Worm (Caenorhabditis elegans): Measurements from ENCODE around the gene C54F6.6.
A peak's percentile ranks its signal among the peaks of the same experiment; 100 is the strongest.

The C54F6.6 gene

ce11 chrV:7497440-7497839, 26.1 kb upstream of the C54F6.6 start, which contains the start of gene srh-79:
Gene srh-79 (plus strand): TSS chrV:7497740.
- no peak for TF ChIP-seq mxl-2 (GFP tag; conservative IDR thresholded peaks at IDR 0.05)
- TF ChIP-seq spr-3 (GFP tag; optimal IDR thresholded peaks at IDR 0.05): no peak
- no peak for TF ChIP-seq mdl-1 (tag; optimal IDR thresholded peaks at IDR 0.05)
- no peak for TF ChIP-seq lir-3 (tag; optimal IDR thresholded peaks at IDR 0.05)
- no peak for TF ChIP-seq lin-15B (tag; optimal IDR thresholded peaks at IDR 0.05)

DNA sequence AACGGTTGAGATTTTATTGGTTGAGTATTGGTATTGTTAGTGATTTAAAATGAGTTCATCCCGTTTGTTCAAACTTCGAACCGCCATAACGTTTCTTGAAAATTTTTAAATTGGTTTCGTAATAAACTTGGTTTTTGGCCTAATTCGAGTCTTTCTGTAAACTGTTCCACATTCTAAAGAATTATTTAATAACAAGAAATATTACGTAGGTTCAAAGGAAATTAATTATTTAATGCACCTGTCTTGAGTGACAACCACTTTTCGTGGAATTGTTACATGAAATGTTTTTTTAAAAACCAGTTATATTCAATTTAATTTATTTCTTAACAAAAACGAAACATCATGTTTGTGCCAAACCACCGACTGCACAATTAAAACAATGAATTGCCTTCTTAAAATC, 22.3 kb upstream of the C54F6.6 start:
- no peak for TF ChIP-seq daf-19 (GFP tag; conservative IDR thresholded peaks at IDR 0.05)
- no peak for TF ChIP-seq set-16 (GFP tag; IDR thresholded peaks at IDR 0.05)
- TF ChIP-seq ceh-20 (GFP tag; IDR thresholded peaks at IDR 0.05): no peak
- no peak for TF ChIP-seq ama-1 (optimal IDR thresholded peaks at IDR 0.05)
- no peak for TF ChIP-seq skn-1 (tag; optimal IDR thresholded peaks at IDR 0.05)
- TF ChIP-seq madf-5 (GFP tag; IDR thresholded peaks at IDR 0.05): no peak
- no peak for TF ChIP-seq F44E2.7 (GFP tag; IDR thresholded peaks at IDR 0.05)
- no peak for TF ChIP-seq daf-8 (GFP tag; IDR thresholded peaks at IDR 0.05)
- TF ChIP-seq Y105C5A.15 (GFP tag; IDR thresholded peaks at IDR 0.05): no peak
- no peak for TF ChIP-seq dve-1 (tag; optimal IDR thresholded peaks at IDR 0.05; ENCODE audit: insufficient read depth)
- no peak for TF ChIP-seq Y75B8A.6 (GFP tag; IDR thresholded peaks at IDR 0.05)
- no peak for TF ChIP-seq tag-97 (GFP tag; IDR thresholded peaks at IDR 0.05)
- TF ChIP-seq ztf-7 (tag; optimal IDR thresholded peaks at IDR 0.05): no peak
- TF ChIP-seq daf-12 (tag; optimal IDR thresholded peaks at IDR 0.05): no peak
- TF ChIP-seq lin-13 (GFP tag; optimal IDR thresholded peaks at IDR 0.05): no peak

DNA sequence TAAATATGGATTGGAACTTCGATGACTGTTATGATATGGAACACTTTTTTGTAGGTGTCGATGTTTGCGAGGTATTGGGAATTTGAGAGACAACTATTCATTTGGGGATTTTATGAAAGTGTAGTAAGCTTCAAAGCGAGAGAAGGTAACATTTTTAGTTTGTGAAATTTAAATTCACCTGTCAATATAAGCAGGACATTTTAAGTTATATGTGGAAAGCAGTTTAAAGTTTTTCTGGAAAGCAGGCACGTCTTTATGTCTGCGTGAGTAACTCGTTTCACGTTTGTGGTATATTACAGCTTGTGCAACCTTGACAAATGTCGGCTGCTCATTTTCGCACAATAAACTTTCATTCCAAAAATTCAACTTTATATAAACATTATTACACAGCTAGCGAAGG, 19.2 kb upstream of the C54F6.6 start, which contains the start of gene srh-229:
Gene srh-229, minus strand, starts transcription at position 101 of the 400 bp plus-strand sequence.
- TF ChIP-seq ZK546.5 (tag; optimal IDR thresholded peaks at IDR 0.05) (no peak), tag-97 (GFP tag; IDR thresholded peaks at IDR 0.05) (no peak), zip-11 (GFP tag; IDR thresholded peaks at IDR 0.05) (no peak), php-3 (GFP tag; IDR thresholded peaks at IDR 0.05) (no peak), pqm-1 (tag; optimal IDR thresholded peaks at IDR 0.05) (no peak), daf-8 (GFP tag; IDR thresholded peaks at IDR 0.05) (no peak), nhr-11 (tag; optimal IDR thresholded peaks at IDR 0.05) (no peak), ztf-11 (tag; optimal IDR thresholded peaks at IDR 0.05) (no peak), dmd-9 (GFP tag; IDR thresholded peaks at IDR 0.05) (no peak), ceh-20 (GFP tag; IDR thresholded peaks at IDR 0.05) (no peak), mdt-29 (GFP tag; IDR thresholded peaks at IDR 0.05) (no peak), mdl-1 (tag; optimal IDR thresholded peaks at IDR 0.05) (no peak), zfp-2 (tag; optimal IDR thresholded peaks at IDR 0.05) (no peak), madf-5 (GFP tag; IDR thresholded peaks at IDR 0.05) (no peak), zfp-3 (GFP tag; conservative IDR thresholded peaks at IDR 0.05) (no peak), Y5F2A.4 (GFP tag; optimal IDR thresholded peaks at IDR 0.05) (no peak), nhr-102 (tag; optimal IDR thresholded peaks at IDR 0.05) (no peak), nhr-10 (tag; optimal IDR thresholded peaks at IDR 0.05) (no peak), ztf-7 (tag; optimal IDR thresholded peaks at IDR 0.05) (no peak), F49E8.2 (tag; optimal IDR thresholded peaks at IDR 0.05; ENCODE audit: borderline replicate concordance) (no peak)

- TF ChIP-seq F26F4.8 (GFP tag; conservative IDR thresholded peaks at IDR 0.05) (no peak), spr-1 (tag; optimal IDR thresholded peaks at IDR 0.05) (no peak), ceh-44 (GFP tag; IDR thresholded peaks at IDR 0.05) (0 out of 2 replicates have a peak, but pooled peaks have one; percentile 3), lin-1 (GFP tag; IDR thresholded peaks at IDR 0.05) (no peak)
Observed at ce11 chrV:7506207-7506606, 17.3 kb upstream of the C54F6.6 start.
